Fruit fly (Drosophila melanogaster): ENCODE data around the gene CG14860.

Gene CG14860

DNA sequence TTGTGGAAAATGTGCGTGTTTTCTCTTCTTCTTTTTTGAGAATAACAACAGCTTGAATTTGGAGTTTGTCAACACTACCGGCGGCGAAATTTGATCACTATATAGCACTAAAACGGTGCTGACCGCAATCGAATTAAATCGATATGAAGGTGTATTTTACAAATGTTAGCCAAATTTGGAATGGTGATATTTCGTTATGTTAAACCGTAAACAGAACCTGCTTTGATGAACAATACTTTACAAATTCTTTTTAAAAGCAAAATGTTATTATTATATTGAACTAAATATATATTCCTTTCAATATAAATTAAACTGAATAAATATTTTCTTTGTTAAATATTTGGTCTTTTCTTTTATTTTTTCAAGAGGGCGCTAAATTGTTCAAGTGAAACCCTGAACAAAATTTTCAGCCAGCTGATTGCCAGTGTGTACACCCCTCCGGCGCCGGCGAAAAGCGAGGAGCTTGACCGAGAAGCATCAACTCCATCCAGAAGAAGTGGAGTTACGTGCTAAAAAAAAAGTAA, 8.5 kb upstream of the CG14860 start, which contains the start of the genes Rrp6, CG33331 and CG33332 (continued):
- no peak for TF ChIP-seq HmgD (GFP tag; optimal IDR thresholded peaks at IDR 0.05)
- no peak for TF ChIP-seq Sox102F (GFP tag; optimal IDR thresholded peaks at IDR 0.05)
- TF ChIP-seq Fer2 (tag; optimal IDR thresholded peaks at IDR 0.05) = peak; percentile 76
- peak; percentile 69 for TF ChIP-seq mam (GFP tag; optimal IDR thresholded peaks at IDR 0.05)
- TF ChIP-seq dati (GFP tag; IDR thresholded peaks at IDR 0.05) = no peak
- TF ChIP-seq CG34422 (GFP tag; IDR thresholded peaks at IDR 0.05) = 0 out of 3 replicates have a peak, but pooled peaks have one; percentile 57
- TF ChIP-seq CG12391 (tag; optimal IDR thresholded peaks at IDR 0.05) = peak; percentile 83
- TF ChIP-seq Ets65A (GFP tag) = peak; percentile 97
- TF ChIP-seq vvl (GFP tag; IDR thresholded peaks at IDR 0.05) = peak; percentile 65
- peak; percentile 56 for TF ChIP-seq amos (GFP tag; IDR thresholded peaks at IDR 0.05; ENCODE audit: partially characterized antibody)
- TF ChIP-seq az2 (GFP tag; optimal IDR thresholded peaks at IDR 0.05) = peak; percentile 60
- peak; percentile 76 for TF ChIP-seq CG10209 (GFP tag; optimal IDR thresholded peaks at IDR 0.05)
- peak; percentile 35 for TF ChIP-seq Atf-2 (GFP tag; optimal IDR thresholded peaks at IDR 0.05)
- TF ChIP-seq CG7839 (tag; optimal IDR thresholded peaks at IDR 0.05) = no peak
- peak; percentile 79 for TF ChIP-seq lilli (GFP tag; optimal IDR thresholded peaks at IDR 0.05)
- no peak for TF ChIP-seq Asciz (GFP tag; optimal IDR thresholded peaks at IDR 0.05)
- no peak for TF ChIP-seq wdn (GFP tag; IDR thresholded peaks at IDR 0.05)
- peak; percentile 41; the same call in 1 of the 3 replicates for TF ChIP-seq Doc3 (GFP tag; IDR thresholded peaks at IDR 0.05; ENCODE audit: partially characterized antibody)
- TF ChIP-seq HLH54F (GFP tag; optimal IDR thresholded peaks at IDR 0.05) = peak; percentile 74
- TF ChIP-seq CG12659 (GFP tag; optimal IDR thresholded peaks at IDR 0.05) = peak; percentile 90
- TF ChIP-seq CG13424 (tag; optimal IDR thresholded peaks at IDR 0.05) = peak; percentile 75
- no peak for TF ChIP-seq CG17612 (GFP tag; IDR thresholded peaks at IDR 0.05)
- peak; percentile 31 for TF ChIP-seq CG4854 (GFP tag; optimal IDR thresholded peaks at IDR 0.05)
- TF ChIP-seq scrt (GFP tag; optimal IDR thresholded peaks at IDR 0.05) = peak; percentile 62
- peak; percentile 65 for TF ChIP-seq CG7786 (GFP tag; optimal IDR thresholded peaks at IDR 0.05)
- TF ChIP-seq CG32772 (GFP tag; IDR thresholded peaks at IDR 0.05) = peak; percentile 47
- TF ChIP-seq ac (GFP tag; optimal IDR thresholded peaks at IDR 0.05) = no peak
- TF ChIP-seq CG13123 (GFP tag; optimal IDR thresholded peaks at IDR 0.05) = peak; percentile 44
- TF ChIP-seq stwl (tag; optimal IDR thresholded peaks at IDR 0.05) = peak; percentile 100
- TF ChIP-seq ATbp (GFP tag; optimal IDR thresholded peaks at IDR 0.05) = no peak
- no peak for TF ChIP-seq CG1529 (GFP tag; optimal IDR thresholded peaks at IDR 0.05)
- peak; percentile 68 for TF ChIP-seq CG13775 (GFP tag; optimal IDR thresholded peaks at IDR 0.05)
- TF ChIP-seq CG10274 (GFP tag; optimal IDR thresholded peaks at IDR 0.05) = no peak
- TF ChIP-seq Atf3 (GFP tag; optimal IDR thresholded peaks at IDR 0.05) = peak; percentile 14
- TF ChIP-seq fru (optimal IDR thresholded peaks at IDR 0.05) = no peak
- peak; percentile 18 for TF ChIP-seq fd96Cb (tag; optimal IDR thresholded peaks at IDR 0.05)
- 0 out of 2 replicates have a peak, but pooled peaks have one; percentile 22 for TF ChIP-seq wor (GFP tag; IDR thresholded peaks at IDR 0.05)
- peak; percentile 63 for TF ChIP-seq CG1602 (GFP tag; optimal IDR thresholded peaks at IDR 0.05)
- no peak for TF ChIP-seq CG7963 (GFP tag; IDR thresholded peaks at IDR 0.05; ENCODE audit: partially characterized antibody)
- TF ChIP-seq phol (tag; optimal IDR thresholded peaks at IDR 0.05) = peak; percentile 80
- TF ChIP-seq Hand (GFP tag; optimal IDR thresholded peaks at IDR 0.05) = peak; percentile 37
- TF ChIP-seq CG31224 (GFP tag; IDR thresholded peaks at IDR 0.05) = peak; percentile 48; the same call in 1 of the 2 replicates
- peak; percentile 60 for TF ChIP-seq Antp (GFP tag; optimal IDR thresholded peaks at IDR 0.05)
- TF ChIP-seq CkIIα-i1 (GFP tag; IDR thresholded peaks at IDR 0.05) = no peak
- TF ChIP-seq Sry-β (GFP tag; optimal IDR thresholded peaks at IDR 0.05) = peak; percentile 90
- TF ChIP-seq CG2199 (GFP tag; IDR thresholded peaks at IDR 0.05) = no peak
- TF ChIP-seq CG10147 (GFP tag; optimal IDR thresholded peaks at IDR 0.05) = peak; percentile 63
- TF ChIP-seq CG12299 (tag; optimal IDR thresholded peaks at IDR 0.05) = peak; percentile 58
- peak; percentile 65 for TF ChIP-seq CG3995 (GFP tag; optimal IDR thresholded peaks at IDR 0.05)
- peak; percentile 33 for TF ChIP-seq CG12071 (GFP tag; optimal IDR thresholded peaks at IDR 0.05)

Measured in whole organism, embryonic.